Fruit fly (Drosophila melanogaster): ENCODE results near the gene CG13082.

CG13082 gene

dm6 chr2L:19533247-19533646, 5.0 kb upstream of the CG13082 start, which contains the start of gene CG33116 (continued):
- TF ChIP-seq Kr (GFP tag; optimal IDR thresholded peaks at IDR 0.05), result no peak
- TF ChIP-seq ac (GFP tag; optimal IDR thresholded peaks at IDR 0.05), result peak; percentile 52
- peak; percentile 18 for TF ChIP-seq CG3065 (GFP tag; optimal IDR thresholded peaks at IDR 0.05)
- peak; percentile 79 for TF ChIP-seq row (GFP tag; IDR thresholded peaks at IDR 0.05)
- peak; percentile 79 for TF ChIP-seq CG9727 (GFP tag; optimal IDR thresholded peaks at IDR 0.05)
- TF ChIP-seq CG12104 (GFP tag; optimal IDR thresholded peaks at IDR 0.05), result peak; percentile 39
- TF ChIP-seq unc-4 (GFP tag; IDR thresholded peaks at IDR 0.05; ENCODE audit: partially characterized antibody), result no peak
- TF ChIP-seq jigr1 (GFP tag; IDR thresholded peaks at IDR 0.05), result no peak
- TF ChIP-seq CG9437 (GFP tag; optimal IDR thresholded peaks at IDR 0.05), result peak; percentile 66
- TF ChIP-seq gro (GFP tag; optimal IDR thresholded peaks at IDR 0.05), result peak; percentile 86
- peak; percentile 24; the same call in 1 of the 2 replicates for TF ChIP-seq toy (GFP tag; IDR thresholded peaks at IDR 0.05)
- TF ChIP-seq CG6854 (GFP tag; optimal IDR thresholded peaks at IDR 0.05), result peak; percentile 41
- peak; percentile 78 for TF ChIP-seq seq (GFP tag; IDR thresholded peaks at IDR 0.05)
- TF ChIP-seq Gsc (GFP tag; IDR thresholded peaks at IDR 0.05), result no peak
- no peak for TF ChIP-seq CG10321 (GFP tag; IDR thresholded peaks at IDR 0.05)
- peak; percentile 67 for TF ChIP-seq ewg (GFP tag; optimal IDR thresholded peaks at IDR 0.05)
- TF ChIP-seq CG2129 (GFP tag; IDR thresholded peaks at IDR 0.05; ENCODE audit: partially characterized antibody), result no peak
- peak; percentile 76 for TF ChIP-seq CG1529 (GFP tag; optimal IDR thresholded peaks at IDR 0.05)
- peak; percentile 46 for TF ChIP-seq psq (GFP tag; optimal IDR thresholded peaks at IDR 0.05)
- peak; percentile 88 for TF ChIP-seq sqz (GFP tag; optimal IDR thresholded peaks at IDR 0.05)
- peak; percentile 45 for TF ChIP-seq CG10431 (GFP tag; optimal IDR thresholded peaks at IDR 0.05)
- TF ChIP-seq CG4404 (GFP tag; IDR thresholded peaks at IDR 0.05), result peak; percentile 66
- peak; percentile 51; the same call in 1 of the 3 replicates for TF ChIP-seq CG7357 (GFP tag; IDR thresholded peaks at IDR 0.05)
- TF ChIP-seq br (optimal IDR thresholded peaks at IDR 0.05), result no peak
- TF ChIP-seq en (GFP tag; optimal IDR thresholded peaks at IDR 0.05), result peak; percentile 75
- no peak for TF ChIP-seq sc (optimal IDR thresholded peaks at IDR 0.05)
- peak; percentile 55 for TF ChIP-seq sc (GFP tag; optimal IDR thresholded peaks at IDR 0.05)
- TF ChIP-seq CG7745 (tag; optimal IDR thresholded peaks at IDR 0.05), result peak; percentile 14
- peak; percentile 63; the same call in 1 of the 2 replicates for TF ChIP-seq ara (GFP tag; IDR thresholded peaks at IDR 0.05)
- peak; percentile 27; the same call in 1 of the 2 replicates for TF ChIP-seq Scr (GFP tag; IDR thresholded peaks at IDR 0.05; ENCODE audit: partially characterized antibody)
- peak; percentile 83 for TF ChIP-seq CG3847 (GFP tag; IDR thresholded peaks at IDR 0.05)
- peak; percentile 30 for TF ChIP-seq CTCF (GFP tag; optimal IDR thresholded peaks at IDR 0.05)
- TF ChIP-seq Eip74EF (GFP tag; optimal IDR thresholded peaks at IDR 0.05), result peak in 1 of 2 experiments; percentile 53
- TF ChIP-seq prd (optimal IDR thresholded peaks at IDR 0.05), result no peak
- TF ChIP-seq prd (GFP tag; IDR thresholded peaks at IDR 0.05), result peak; percentile 76
- TF ChIP-seq CG31441 (GFP tag; IDR thresholded peaks at IDR 0.05), result peak; percentile 85
- peak; percentile 70 for TF ChIP-seq da (GFP tag; optimal IDR thresholded peaks at IDR 0.05)
- peak; percentile 66 for TF ChIP-seq Ssrp (tag; optimal IDR thresholded peaks at IDR 0.05)
- peak; percentile 85 for TF ChIP-seq gem (tag; optimal IDR thresholded peaks at IDR 0.05)
- peak; percentile 24 for TF ChIP-seq CG10274 (GFP tag; optimal IDR thresholded peaks at IDR 0.05)
- TF ChIP-seq CG6813 (GFP tag; optimal IDR thresholded peaks at IDR 0.05), result peak; percentile 72
- peak; percentile 65 for TF ChIP-seq Atf-2 (GFP tag; optimal IDR thresholded peaks at IDR 0.05)
- TF ChIP-seq CG2875 (GFP tag; optimal IDR thresholded peaks at IDR 0.05), result peak; percentile 70
- TF ChIP-seq stc (GFP tag; IDR thresholded peaks at IDR 0.05), result peak; percentile 66
- peak; percentile 54 for TF ChIP-seq wek (GFP tag; optimal IDR thresholded peaks at IDR 0.05)
- peak; percentile 70 for TF ChIP-seq CG10366 (GFP tag; IDR thresholded peaks at IDR 0.05)
- TF ChIP-seq zfh2 (GFP tag; optimal IDR thresholded peaks at IDR 0.05), result peak; percentile 87
- TF ChIP-seq ftz-f1 (GFP tag; optimal IDR thresholded peaks at IDR 0.05), result peak; percentile 39
- peak; percentile 76 for TF ChIP-seq CG5245 (GFP tag; optimal IDR thresholded peaks at IDR 0.05)
- TF ChIP-seq CG14710 (tag; optimal IDR thresholded peaks at IDR 0.05), result peak; percentile 78
- TF ChIP-seq Nf-YA (GFP tag; IDR thresholded peaks at IDR 0.05), result no peak; the same call in 1 of the 2 replicates
- peak; percentile 74 for TF ChIP-seq CG12219 (GFP tag; optimal IDR thresholded peaks at IDR 0.05)
